Worm (Caenorhabditis elegans): ENCODE results near the gene F33D4.4.

F33D4.4 gene

DNA sequence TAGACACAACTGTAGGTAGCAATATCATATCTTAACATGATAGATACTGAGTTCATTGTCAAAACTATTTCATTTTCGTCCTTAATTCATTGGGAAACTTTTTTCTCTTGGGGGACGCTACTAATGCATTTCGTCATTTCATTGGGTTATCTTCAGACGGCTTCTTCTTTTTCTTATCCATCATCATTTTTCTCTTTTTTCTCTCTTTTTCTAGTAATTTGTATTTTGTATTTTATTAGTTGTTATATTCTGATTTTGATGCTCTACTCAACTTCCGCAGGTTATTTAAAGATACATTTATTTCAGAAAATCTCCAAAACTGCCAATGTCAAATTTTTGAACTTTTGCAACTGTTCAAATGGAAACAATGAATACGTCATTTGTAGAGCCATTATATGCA lies 36.8 kb upstream of the F33D4.4 start, which contains the start of gene npr-35:
Gene npr-35 (plus strand): TSS at position 301 of the 400 bp plus-strand sequence.
- no peak for TF ChIP-seq nhr-102 (tag; optimal IDR thresholded peaks at IDR 0.05)
- TF ChIP-seq unc-62 (GFP tag; optimal IDR thresholded peaks at IDR 0.05 in 1 of 2) = peak in 1 of 2 experiments; percentile 80
- no peak for TF ChIP-seq unc-62 (tag; optimal IDR thresholded peaks at IDR 0.05)

DNA sequence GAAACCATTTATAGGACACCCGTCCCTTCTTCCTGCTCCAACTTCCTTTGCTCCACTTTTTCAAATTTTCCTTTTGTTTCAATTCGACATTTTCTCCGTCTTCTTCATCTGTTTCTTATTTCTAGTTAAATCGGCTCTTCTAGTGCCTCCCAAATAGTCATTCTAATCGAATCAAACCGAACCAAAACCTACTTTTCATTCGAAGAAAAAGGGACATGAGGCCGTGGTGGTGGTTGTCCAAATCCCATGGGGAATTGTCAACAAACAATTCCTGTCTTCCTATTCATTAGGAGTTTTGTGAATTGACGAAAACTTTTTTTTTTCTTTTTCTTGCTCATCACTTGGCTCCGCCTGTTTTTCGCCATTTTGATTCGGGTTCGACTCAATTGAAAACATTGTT lies 29.9 kb upstream of the F33D4.4 start:
- TF ChIP-seq egl-27 (tag; optimal IDR thresholded peaks at IDR 0.05) (no peak), pqm-1 (tag; optimal IDR thresholded peaks at IDR 0.05) (no peak), nhr-102 (tag; optimal IDR thresholded peaks at IDR 0.05) (no peak), ceh-20 (GFP tag; IDR thresholded peaks at IDR 0.05) (no peak), aly-2 (tag; optimal IDR thresholded peaks at IDR 0.05) (no peak), F49E8.2 (tag; optimal IDR thresholded peaks at IDR 0.05; ENCODE audit: borderline replicate concordance) (no peak), set-16 (GFP tag; IDR thresholded peaks at IDR 0.05) (no peak), spr-3 (GFP tag; optimal IDR thresholded peaks at IDR 0.05) (no peak), zfp-2 (tag; optimal IDR thresholded peaks at IDR 0.05) (no peak), F37D6.2 (tag; optimal IDR thresholded peaks at IDR 0.05) (no peak)

DNA sequence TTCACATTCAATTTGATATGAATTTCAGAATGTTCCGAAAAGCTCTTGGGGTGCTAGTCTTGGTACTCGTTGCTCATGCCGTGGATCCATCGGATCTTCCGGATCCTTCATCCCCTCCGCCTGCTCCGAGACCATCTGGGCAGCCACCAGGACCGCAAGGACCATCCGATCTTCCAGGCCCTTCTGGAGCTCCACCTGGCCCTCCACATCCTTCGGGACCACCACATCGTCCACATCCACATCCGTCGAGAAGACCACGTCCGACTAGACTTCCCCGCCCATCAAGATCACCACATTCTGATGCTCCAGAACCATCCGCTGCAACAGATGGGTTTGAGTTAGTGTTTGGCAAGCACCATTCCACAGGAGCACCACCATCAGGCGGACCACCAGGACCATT lies 27.9 kb upstream of the F33D4.4 start, which contains the start of gene clx-1:
Gene clx-1 (plus strand): TSS at position 30 of the 400 bp plus-strand sequence.
- TF ChIP-seq Y105C5A.15 (GFP tag; IDR thresholded peaks at IDR 0.05) = no peak
- no peak for TF ChIP-seq fos-1 (tag; optimal IDR thresholded peaks at IDR 0.05)
- TF ChIP-seq lin-13 (GFP tag; optimal IDR thresholded peaks at IDR 0.05) = no peak
- peak; percentile 91 for TF ChIP-seq set-16 (GFP tag; IDR thresholded peaks at IDR 0.05)
- no peak for TF ChIP-seq jun-1 (tag; optimal IDR thresholded peaks at IDR 0.05)

DNA sequence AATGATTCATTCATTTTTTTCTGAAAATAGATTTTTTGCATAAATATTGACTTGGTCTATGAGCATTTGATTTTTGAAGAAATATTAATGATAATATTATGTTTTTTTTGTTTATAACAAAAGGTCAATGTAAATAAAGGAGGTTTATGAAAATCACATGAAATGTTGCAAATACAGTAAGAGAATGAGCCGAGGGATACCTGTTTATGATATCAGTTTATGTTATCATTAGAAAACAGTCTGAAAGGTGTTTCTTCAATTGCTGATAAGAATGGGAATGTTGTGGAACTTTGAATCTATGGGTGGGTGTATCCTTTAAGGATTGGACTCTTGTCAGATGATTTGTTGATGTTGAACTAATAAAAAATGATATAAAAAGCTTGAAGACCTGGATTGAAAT lies 27.5 kb upstream of the F33D4.4 start:
- TF ChIP-seq daf-16 (GFP tag; optimal IDR thresholded peaks at IDR 0.05) (no peak), daf-16 (tag; optimal IDR thresholded peaks at IDR 0.05) (peak; percentile 93), nhr-42 (GFP tag; IDR thresholded peaks at IDR 0.05) (no peak), lin-13 (GFP tag; optimal IDR thresholded peaks at IDR 0.05) (no peak), mxl-3 (GFP tag; optimal IDR thresholded peaks at IDR 0.05) (no peak)

DNA sequence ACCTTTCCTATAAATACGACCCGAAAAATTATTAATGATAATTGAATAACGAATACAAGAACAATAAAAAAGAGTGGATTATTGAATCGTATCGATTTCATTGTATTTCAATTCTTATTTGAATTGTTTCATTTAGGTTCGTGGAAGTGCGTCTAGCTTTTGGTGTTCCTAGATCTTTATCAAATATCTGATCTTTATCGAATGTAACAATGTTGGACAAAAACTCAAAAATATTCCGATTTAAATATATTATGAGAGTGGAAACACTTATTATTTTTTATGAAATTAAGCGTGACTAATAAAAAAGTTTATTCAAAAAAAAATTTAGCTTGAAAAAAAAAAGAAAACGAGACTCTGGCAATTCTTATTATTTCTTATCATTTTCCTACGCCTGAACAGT lies 25.3 kb upstream of the F33D4.4 start, which contains the start of the genes C50F7.9 and C50F7.3:
Gene C50F7.9 (minus strand): TSS at position 101 of the 400 bp plus-strand sequence.
Gene C50F7.3 (plus strand): TSS at position 370 of the 400 bp plus-strand sequence.
- TF ChIP-seq ztf-7 (tag; optimal IDR thresholded peaks at IDR 0.05) (no peak), mxl-3 (GFP tag; optimal IDR thresholded peaks at IDR 0.05) (no peak)

DNA sequence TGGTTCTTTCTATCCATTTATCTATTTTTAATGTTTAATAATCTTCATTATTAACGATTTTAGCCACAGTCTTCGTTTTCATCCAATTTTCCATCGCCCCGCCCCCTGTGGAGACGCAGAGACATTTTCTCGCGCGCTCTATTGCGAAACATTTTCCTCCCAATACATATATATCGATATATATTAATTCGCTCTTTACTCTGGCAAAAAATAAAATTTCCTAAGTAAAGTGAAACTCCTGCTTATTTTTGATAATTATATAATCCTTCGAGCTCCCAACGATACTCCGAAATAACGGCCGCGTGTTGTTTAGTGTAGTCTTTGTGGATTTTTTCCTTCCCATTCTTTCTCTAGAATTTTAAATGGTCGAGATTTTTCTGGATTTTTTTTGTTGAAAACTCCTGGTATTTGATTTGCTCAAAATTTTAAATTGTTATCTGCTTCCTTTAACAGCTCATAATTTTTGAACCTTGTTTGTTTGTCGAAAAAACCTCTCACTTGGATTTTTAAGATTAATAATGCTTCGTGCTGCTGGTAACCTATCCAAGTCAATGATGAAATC lies 21.8 kb upstream of the F33D4.4 start, which contains the start of gene sucg-1:
Gene sucg-1 (plus strand): TSS at position 512 of the 562 bp plus-strand sequence.
- no peak for TF ChIP-seq egl-43 (GFP tag; IDR thresholded peaks at IDR 0.05)
- no peak for TF ChIP-seq saeg-2 (GFP tag; IDR thresholded peaks at IDR 0.05)
- no peak for TF ChIP-seq spr-3 (GFP tag; optimal IDR thresholded peaks at IDR 0.05)
- TF ChIP-seq T20F7.1 (GFP tag; optimal IDR thresholded peaks at IDR 0.05) = peak; percentile 82

DNA sequence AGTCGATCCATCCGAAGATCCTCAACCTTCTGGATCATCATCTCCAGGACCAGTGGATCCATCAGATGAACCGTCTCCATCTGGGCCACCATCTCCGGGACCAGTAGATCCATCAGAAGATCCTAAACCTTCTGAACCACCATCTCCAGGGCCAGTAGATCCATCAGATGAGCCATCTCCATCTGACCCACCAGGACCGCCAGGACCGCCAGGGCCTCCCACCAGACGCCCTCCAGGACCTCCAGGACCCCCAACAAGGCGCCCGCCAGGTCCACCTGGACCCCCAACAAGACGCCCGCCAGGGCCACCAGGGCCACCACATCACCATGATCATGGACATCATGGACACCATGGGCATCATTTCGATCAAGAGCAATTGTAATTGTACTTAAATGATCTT lies 20.6 kb upstream of the F33D4.4 start:
- TF ChIP-seq set-16 (GFP tag; IDR thresholded peaks at IDR 0.05) (peak; percentile 95), Y48G9A.11 (GFP tag; IDR thresholded peaks at IDR 0.05) (0 out of 2 replicates have a peak, but pooled peaks have one; percentile 21), lir-3 (tag; optimal IDR thresholded peaks at IDR 0.05) (no peak), lsy-2 (tag; optimal IDR thresholded peaks at IDR 0.05) (no peak), T20F7.1 (GFP tag; optimal IDR thresholded peaks at IDR 0.05) (no peak), saeg-2 (GFP tag; IDR thresholded peaks at IDR 0.05) (0 out of 2 replicates have a peak, but pooled peaks have one; percentile 22), daf-19 (GFP tag; conservative IDR thresholded peaks at IDR 0.05) (no peak), spr-1 (tag; optimal IDR thresholded peaks at IDR 0.05) (no peak), fkh-10 (GFP tag; optimal IDR thresholded peaks at IDR 0.05) (no peak), aha-1 (tag) (peak; percentile 87)

Measured in whole organism, L4 larva.